Fruit fly (Drosophila melanogaster) Kc167 (cell line): ENCODE measurements around the gene dls.

ENCODE experiments used
- h ChIP-seq: fragments of >200 bp; optimal IDR thresholded peaks from 3 replicates; lab custom pipeline; 2018; ENCODE audit warnings: missing external identifiers
- insv ChIP-seq: fragments of >200 bp; optimal IDR thresholded peaks from 3 replicates; lab custom pipeline; 2018; ENCODE audit warnings: missing external identifiers
- psq ChIP-seq: fragments of >200 bp; optimal IDR thresholded peaks from 2 replicates; lab custom pipeline; 2017; ENCODE audit warnings: missing external identifiers
- ttk ChIP-seq: sonication (Bioruptor generic); optimal IDR thresholded peaks from 2 replicates; lab custom pipeline; 2017; ENCODE audit warnings: missing external identifiers

- TF ChIP-seq h (lab: Kevin White, UChicago) (no peak), psq (lab: Kevin White, UChicago) (no peak), ttk (lab: Kevin White, UChicago) (no peak), insv (no peak)
Measured at dm6 chr3L:16196588-16197183, 4.4 kb upstream of the dls start.
